Fruit fly (Drosophila melanogaster) whole organism: Measurements from ENCODE around the gene CG4438.

Experiments
- CG8478 ChIP-seq: fragments of >200 bp; optimal IDR thresholded peaks from 2 replicates; lab custom pipeline; 2018; ENCODE audit warnings: inconsistent platforms
- Dll ChIP-seq: fragments of >200 bp; optimal IDR thresholded peaks from 2 replicates; lab custom pipeline; 2017
- EcR ChIP-seq, 2 experiments: fragments of >200 bp; optimal IDR thresholded peaks; 2 replicates each; lab custom pipeline; 2017; ENCODE audit warnings: missing biosample characterization in 2 of 2, missing genetic modification characterization in 2 of 2, missing genetic modification reagents in 2 of 2
- pan ChIP-seq: fragments of >200 bp; optimal IDR thresholded peaks from 2 replicates; lab custom pipeline; 2017
- psq ChIP-seq: fragments of >200 bp; optimal IDR thresholded peaks from 2 replicates; lab custom pipeline; 2017
- usp ChIP-seq: fragments of >200 bp; optimal IDR thresholded peaks from 2 replicates; lab custom pipeline; 2017; ENCODE audit warnings: missing biosample characterization, missing genetic modification characterization, mixed read lengths

CG4438 gene

dm6 chr2L:9386270-9386669, 11.5 kb downstream of the CG4438 start:
- TF ChIP-seq usp (GFP tag; lab: Kevin White, UChicago): no peak
- no peak for TF ChIP-seq psq
- no peak for TF ChIP-seq pan
- no peak for TF ChIP-seq EcR (GFP tag; optimal IDR thresholded peaks at IDR 0.05; lab: Kevin White, UChicago)
- no peak for TF ChIP-seq CG8478
- TF ChIP-seq Dll (lab: Kevin White, UChicago): no peak

DNA sequence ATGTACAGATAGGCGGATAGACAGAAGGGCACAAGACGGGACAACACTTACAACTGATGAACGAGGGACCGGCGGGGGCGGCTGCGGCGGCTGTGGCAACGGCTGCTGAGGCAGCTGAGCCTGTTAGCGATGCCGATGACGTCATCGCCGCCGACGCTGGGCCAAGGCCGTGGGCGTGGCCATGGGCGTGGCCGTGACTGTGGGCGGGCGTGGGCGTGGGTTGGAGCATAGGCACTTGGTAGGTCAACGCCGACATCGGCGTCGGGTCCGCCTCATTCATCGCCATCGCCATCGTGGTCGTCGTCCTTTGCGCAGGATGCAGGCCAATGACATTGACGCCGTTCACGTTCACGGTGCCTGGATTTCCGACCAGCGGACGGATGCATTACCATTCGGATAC, 20.0 kb downstream of the CG4438 start:
- no peak for TF ChIP-seq psq

DNA sequence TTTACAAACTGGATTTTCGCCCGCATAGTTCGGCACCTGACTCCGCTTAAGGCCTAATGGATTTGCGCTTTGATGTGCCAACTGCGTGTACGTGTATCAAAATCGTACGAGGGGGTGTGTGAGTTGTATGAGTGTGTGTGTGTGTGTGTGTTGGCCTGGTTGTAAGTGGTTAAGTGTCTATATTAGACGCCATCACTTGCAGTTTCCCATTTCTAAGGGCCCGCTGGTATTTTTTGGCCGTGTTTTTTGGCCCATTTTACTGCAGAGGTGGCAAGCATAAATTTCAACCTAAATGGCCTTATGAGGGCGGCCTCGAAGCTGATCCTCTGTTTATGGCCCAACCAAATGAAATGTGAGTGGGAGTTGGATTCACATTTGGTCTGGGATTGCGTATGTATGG, 28.1 kb downstream of the CG4438 start:
- TF ChIP-seq CG8478 (no peak), psq (no peak)

dm6 chr2L:9367340-9367739, 30.4 kb downstream of the CG4438 start, which contains the start of gene CG34181:
CG34181 (plus strand) TSS chr2L:9367640.
- TF ChIP-seq pan (no peak), psq (no peak), EcR (GFP tag; optimal IDR thresholded peaks at IDR 0.05; lab: Kevin White, UChicago) (no peak), Dll (lab: Kevin White, UChicago) (no peak), CG8478 (no peak), usp (GFP tag; lab: Kevin White, UChicago) (no peak)

DNA sequence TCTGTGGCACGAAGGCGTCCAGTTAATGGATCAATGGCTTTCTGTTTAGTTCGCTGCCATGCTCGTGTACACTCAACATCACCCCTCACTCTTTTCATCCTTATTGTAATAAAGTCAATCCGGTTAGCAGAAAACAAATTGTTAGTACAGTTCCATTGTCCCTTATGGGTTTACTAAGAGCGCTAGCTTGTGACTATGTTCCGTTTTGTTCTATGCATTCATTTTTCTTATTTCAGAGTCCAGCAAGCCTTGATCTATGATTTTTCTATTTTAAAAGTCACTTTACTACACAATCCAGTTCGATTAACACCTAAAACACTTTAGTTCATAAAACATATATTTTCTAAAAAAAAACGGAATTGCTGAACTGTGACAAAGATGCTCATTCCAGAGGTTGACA, 47.6 kb downstream of the CG4438 start, which contains the start of gene CG13110:
CG13110 (plus strand) TSS at position 301 of the 400 bp plus-strand sequence.
- TF ChIP-seq CG8478 (no peak), EcR (GFP tag; optimal IDR thresholded peaks at IDR 0.05; lab: Kevin White, UChicago) (no peak)

DNA sequence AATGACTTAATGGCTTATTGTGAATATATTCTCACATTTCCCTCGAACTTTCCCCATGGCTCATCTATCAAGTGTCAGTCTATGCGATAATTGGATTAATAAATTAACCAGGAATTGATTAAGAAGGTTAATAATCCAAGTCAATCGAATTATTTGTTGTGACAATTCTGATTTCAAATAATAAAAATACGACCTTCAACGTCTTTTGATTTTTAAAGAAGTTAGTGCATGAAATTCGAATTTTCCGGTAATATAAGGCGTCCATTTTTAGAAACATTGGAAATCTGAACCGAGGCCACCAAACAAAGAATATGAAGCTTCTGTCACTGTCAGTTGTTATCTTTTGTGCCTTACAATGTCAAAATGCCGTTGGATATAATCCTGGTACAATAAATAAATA, 48.5 kb downstream of the CG4438 start, which contains the start of gene CG43350:
CG43350 (plus strand) TSS at position 301 of the 400 bp plus-strand sequence.
- no peak for TF ChIP-seq EcR (GFP tag; optimal IDR thresholded peaks at IDR 0.05; lab: Kevin White, UChicago)
- no peak for TF ChIP-seq psq
- TF ChIP-seq CG8478: no peak
- no peak for TF ChIP-seq pan
- TF ChIP-seq usp (GFP tag; lab: Kevin White, UChicago): no peak
- TF ChIP-seq Dll (lab: Kevin White, UChicago): no peak
